Worm (Caenorhabditis elegans) whole organism, L4 larva: Measurements from ENCODE around the gene sms-1.

ENCODE experiments used
- F37D6.2 ChIP-seq: sonication (generic microtip); optimal IDR thresholded peaks from 2 replicates; lab custom pipeline; 2016; ENCODE audit warnings: mild to moderate bottlenecking, missing genetic modification characterization, missing compliant biosample characterization
- F44E2.7 ChIP-seq: fragments of 200-800 bp; sonication (Bioruptor generic); IDR thresholded peaks from 2 replicates; pipeline ENCODE4 v2.1.2; 2022; ENCODE audit warnings: missing genetic modification characterization, missing compliant biosample characterization
- F49E8.2 ChIP-seq: sonication (generic microtip); optimal IDR thresholded peaks from 2 replicates; lab custom pipeline; 2016; ENCODE audit warnings: missing compliant biosample characterization, mild to moderate bottlenecking, missing genetic modification characterization, borderline replicate concordance
- R02D3.7 ChIP-seq: fragments of 150-350 bp; sonication (generic microtip); optimal IDR thresholded peaks from 3 replicates; lab custom pipeline; 2014; ENCODE audit warnings: missing biosample characterization, missing genetic modification characterization
- T20F7.1 ChIP-seq: fragments of 200-800 bp; sonication (Bioruptor generic); optimal IDR thresholded peaks from 2 replicates; lab custom pipeline; 2018; ENCODE audit warnings: mild to moderate bottlenecking, missing genetic modification characterization, missing compliant biosample characterization
- T26A8.4 ChIP-seq: fragments of 200-800 bp; sonication (Bioruptor generic); IDR thresholded peaks from 2 replicates; pipeline ENCODE4 v1.3.6; 2022; ENCODE audit warnings: missing genetic modification characterization, missing compliant biosample characterization
- Y105C5A.15 ChIP-seq: fragments of 200-800 bp; sonication (Bioruptor generic); IDR thresholded peaks from 2 replicates; pipeline ENCODE4 v1.3.6; 2022; ENCODE audit warnings: missing genetic modification characterization, missing compliant biosample characterization
- ZK546.5 ChIP-seq, 2 experiments: sonication (generic microtip); optimal IDR thresholded peaks; 2 replicates each; lab custom pipeline; 2017; ENCODE audit warnings: missing biosample characterization in 2 of 2, missing genetic modification characterization in 2 of 2
- aha-1 ChIP-seq: fragments of 150-350 bp; peaks from one replicate; lab custom pipeline; 2014; ENCODE audit warnings: missing biosample characterization, missing genetic modification characterization
- attf-4 ChIP-seq: sonication (generic microtip); optimal IDR thresholded peaks from 3 replicates; lab custom pipeline; 2017; ENCODE audit warnings: missing biosample characterization, missing genetic modification characterization
- ceh-44 ChIP-seq: fragments of 200-800 bp; sonication (Bioruptor generic); IDR thresholded peaks from 2 replicates; pipeline ENCODE4 v1.3.6; 2022; ENCODE audit warnings: missing genetic modification reagents, missing genetic modification characterization, missing compliant biosample characterization
- ceh-62 ChIP-seq: sonication (generic microtip); optimal IDR thresholded peaks from 2 replicates; lab custom pipeline; 2017; ENCODE audit warnings: missing biosample characterization, missing genetic modification characterization
- ceh-82 ChIP-seq: sonication (generic microtip); optimal IDR thresholded peaks from 2 replicates; lab custom pipeline; 2017; ENCODE audit warnings: missing biosample characterization, missing genetic modification characterization
- cey-2 ChIP-seq: sonication (generic microtip); optimal IDR thresholded peaks from 3 replicates; lab custom pipeline; 2017; ENCODE audit warnings: missing genetic modification characterization, mild to moderate bottlenecking, missing compliant biosample characterization, antibody characterized with exemption, borderline replicate concordance; ENCODE audit not compliant: insufficient read depth
- daf-12 ChIP-seq: fragments of 150-350 bp; optimal IDR thresholded peaks from 2 replicates; lab custom pipeline; 2014; ENCODE audit warnings: missing biosample characterization, missing genetic modification reagents, missing genetic modification characterization
- daf-8 ChIP-seq: fragments of 200-800 bp; sonication (Bioruptor generic); IDR thresholded peaks from 2 replicates; pipeline ENCODE4 v1.3.6; 2022; ENCODE audit warnings: missing genetic modification characterization, missing compliant biosample characterization
- egl-43 ChIP-seq: fragments of 200-800 bp; sonication (Bioruptor generic); IDR thresholded peaks from 2 replicates; pipeline ENCODE4 v1.3.6; 2022; ENCODE audit warnings: missing genetic modification reagents, missing genetic modification characterization, missing compliant biosample characterization
- fkh-10 ChIP-seq: fragments of 150-350 bp; optimal IDR thresholded peaks from 2 replicates; lab custom pipeline; 2014; ENCODE audit warnings: missing biosample characterization, missing genetic modification reagents, missing genetic modification characterization
- gei-8 ChIP-seq: fragments of 200-800 bp; sonication (Bioruptor generic); optimal IDR thresholded peaks from 2 replicates; lab custom pipeline; 2018; ENCODE audit warnings: mild to moderate bottlenecking, missing genetic modification characterization, missing compliant biosample characterization
- hif-1 ChIP-seq, 2 experiments: sonication (generic microtip); optimal IDR thresholded peaks; 2 replicates each; lab custom pipeline; 2016 to 2017; ENCODE audit warnings: missing compliant biosample characterization in 2 of 2, missing genetic modification characterization in 2 of 2, missing genetic modification reagents in 2 of 2, missing genotype in 2 of 2, mild to moderate bottlenecking in 1 of 2
- hmg-1.1 ChIP-seq: fragments of 200-800 bp; sonication (Bioruptor generic); IDR thresholded peaks from 2 replicates; pipeline ENCODE4 v1.3.6; 2022; ENCODE audit warnings: missing genetic modification reagents, missing genetic modification characterization, missing compliant biosample characterization
- lim-7 ChIP-seq: fragments of 200-800 bp; sonication (Bioruptor generic); IDR thresholded peaks from 2 replicates; pipeline ENCODE4 v1.3.6; 2022; ENCODE audit warnings: missing genetic modification characterization, missing compliant biosample characterization
- lin-1 ChIP-seq: fragments of 200-800 bp; sonication (Bioruptor generic); IDR thresholded peaks from 2 replicates; pipeline ENCODE4 v1.3.6; 2022; ENCODE audit warnings: missing genetic modification reagents, missing genetic modification characterization, missing compliant biosample characterization
- lin-29 ChIP-seq: fragments of 200-800 bp; sonication (Bioruptor generic); IDR thresholded peaks from 2 replicates; pipeline ENCODE4 v1.3.6; 2022; ENCODE audit warnings: missing genetic modification reagents, missing genetic modification characterization, missing compliant biosample characterization
- lin-39 ChIP-seq: fragments of 150-350 bp; optimal IDR thresholded peaks from 2 replicates; lab custom pipeline; 2014; ENCODE audit warnings: missing biosample characterization, missing genetic modification reagents, missing genetic modification characterization
- lir-3 ChIP-seq: sonication (generic microtip); optimal IDR thresholded peaks from 2 replicates; lab custom pipeline; 2016; ENCODE audit warnings: mild to moderate bottlenecking, missing genetic modification characterization, missing compliant biosample characterization
- madf-9 ChIP-seq: fragments of 200-800 bp; sonication (Bioruptor generic); conservative IDR thresholded peaks from 2 replicates; pipeline ENCODE4 v1.3.6; 2022; ENCODE audit warnings: missing genetic modification reagents, missing genetic modification characterization, missing compliant biosample characterization
- mdl-1 ChIP-seq, 2 experiments: fragments of 150-350 bp in 1 of 2; sonication (generic microtip) in 1 of 2; optimal IDR thresholded peaks; 2 replicates each; lab custom pipeline; 2014 to 2017; ENCODE audit warnings: missing biosample characterization in 2 of 2, missing genetic modification characterization in 2 of 2
- mep-1 ChIP-seq: fragments of 150-350 bp; sonication (generic microtip); optimal IDR thresholded peaks from 3 replicates; lab custom pipeline; 2014; ENCODE audit warnings: missing biosample characterization, missing genetic modification characterization
- mxl-3 ChIP-seq: fragments of 200-800 bp; sonication (Bioruptor generic); optimal IDR thresholded peaks from 2 replicates; lab custom pipeline; 2018; ENCODE audit warnings: mild to moderate bottlenecking, missing genetic modification characterization, missing compliant biosample characterization
- nhr-10 ChIP-seq: fragments of 150-350 bp; optimal IDR thresholded peaks from 2 replicates; lab custom pipeline; 2014; ENCODE audit warnings: missing biosample characterization, missing genetic modification characterization
- nhr-102 ChIP-seq: sonication (generic microtip); optimal IDR thresholded peaks from 2 replicates; lab custom pipeline; 2016; ENCODE audit warnings: mild to moderate bottlenecking, missing genetic modification characterization, moderate library complexity, missing compliant biosample characterization
- nhr-11 ChIP-seq: fragments of 150-350 bp; optimal IDR thresholded peaks from 2 replicates; lab custom pipeline; 2014; ENCODE audit warnings: missing biosample characterization, missing genetic modification characterization
- nhr-237 ChIP-seq: sonication (generic microtip); optimal IDR thresholded peaks from 2 replicates; lab custom pipeline; 2017; ENCODE audit warnings: missing biosample characterization, missing genetic modification characterization
- nhr-28 ChIP-seq: fragments of 150-350 bp; optimal IDR thresholded peaks from 2 replicates; lab custom pipeline; 2014; ENCODE audit warnings: missing biosample characterization, missing genetic modification characterization
- nhr-42 ChIP-seq: fragments of 200-800 bp; sonication (Bioruptor generic); IDR thresholded peaks from 2 replicates; pipeline ENCODE4 v1.3.6; 2022; ENCODE audit warnings: missing genetic modification characterization, missing compliant biosample characterization
- rbr-2 ChIP-seq: sonication (generic microtip); optimal IDR thresholded peaks from 2 replicates; lab custom pipeline; 2016; ENCODE audit warnings: missing genotype, missing genetic modification characterization, missing compliant biosample characterization
- saeg-2 ChIP-seq: fragments of 200-800 bp; sonication (Bioruptor generic); IDR thresholded peaks from 2 replicates; pipeline ENCODE4 v1.3.6; 2022; ENCODE audit warnings: missing genetic modification reagents, missing genetic modification characterization, missing compliant biosample characterization
- sdz-12 ChIP-seq: fragments of 200-800 bp; sonication (Bioruptor generic); optimal IDR thresholded peaks from 2 replicates; lab custom pipeline; 2018; ENCODE audit warnings: mild to moderate bottlenecking, missing genetic modification characterization, missing compliant biosample characterization
- snpc-1.2 ChIP-seq: fragments of 200-800 bp; sonication (Bioruptor generic); IDR thresholded peaks from 2 replicates; pipeline ENCODE4 v1.3.6; 2022; ENCODE audit warnings: missing genetic modification reagents, missing genetic modification characterization, missing compliant biosample characterization
- spr-1 ChIP-seq: sonication (generic microtip); optimal IDR thresholded peaks from 2 replicates; lab custom pipeline; 2016; ENCODE audit warnings: mild to moderate bottlenecking, missing genetic modification characterization, missing compliant biosample characterization
- tra-1 ChIP-seq: fragments of 200-800 bp; sonication (Bioruptor generic); IDR thresholded peaks from 2 replicates; pipeline ENCODE4 v1.3.6; 2022; ENCODE audit warnings: missing genetic modification reagents, missing genetic modification characterization, missing compliant biosample characterization
- unc-39 ChIP-seq: sonication (generic microtip); optimal IDR thresholded peaks from 2 replicates; lab custom pipeline; 2017; ENCODE audit warnings: missing biosample characterization, missing genetic modification characterization
- vab-7 ChIP-seq: fragments of 200-800 bp; sonication (Bioruptor generic); IDR thresholded peaks from 2 replicates; pipeline ENCODE4 v1.3.6; 2022; ENCODE audit warnings: missing genetic modification reagents, missing genetic modification characterization, missing compliant biosample characterization
- zag-1 ChIP-seq: fragments of 150-350 bp; optimal IDR thresholded peaks from 2 replicates; lab custom pipeline; 2014; ENCODE audit warnings: missing biosample characterization, missing genetic modification characterization
- zip-2 ChIP-seq: fragments of 150-350 bp; optimal IDR thresholded peaks from 2 replicates; lab custom pipeline; 2014; ENCODE audit warnings: missing biosample characterization, missing genetic modification characterization
- ztf-11 ChIP-seq: fragments of 150-350 bp; optimal IDR thresholded peaks from 2 replicates; lab custom pipeline; 2014; ENCODE audit warnings: missing biosample characterization, missing genetic modification characterization
- ztf-7 ChIP-seq: fragments of 150-350 bp; optimal IDR thresholded peaks from 2 replicates; lab custom pipeline; 2014; ENCODE audit warnings: missing biosample characterization, missing genetic modification characterization

The sms-1 gene

ce11 chrIV:11433709-11434108, 64.3 kb downstream of the sms-1 start (continued):
- no peak for TF ChIP-seq madf-9 (GFP tag; lab: Robert Waterston, UW)
- no peak for TF ChIP-seq lin-1 (GFP tag; lab: Robert Waterston, UW)
- TF ChIP-seq vab-7 (GFP tag; lab: Robert Waterston, UW): no peak
- TF ChIP-seq egl-43 (GFP tag; lab: Robert Waterston, UW): no peak
- TF ChIP-seq lin-29 (GFP tag; lab: Robert Waterston, UW): no peak
- TF ChIP-seq nhr-237 (tag; lab: Kevin White, UChicago): no peak
- no peak for TF ChIP-seq ZK546.5 (tag; optimal IDR thresholded peaks at IDR 0.05; lab: Kevin White, UChicago)
- TF ChIP-seq zip-2 (tag; lab: Kevin White, UChicago): no peak
- peak; percentile 57; the same call in 1 of the 2 replicates for TF ChIP-seq hmg-1.1 (GFP tag; lab: Robert Waterston, UW)
- 0 out of 2 replicates have a peak, but pooled peaks have one; percentile 28 for TF ChIP-seq T26A8.4
- no peak for TF ChIP-seq mxl-3 (GFP tag; lab: Kevin White, UChicago)
- TF ChIP-seq ceh-62 (tag; lab: Kevin White, UChicago): no peak
- peak; percentile 53 for TF ChIP-seq nhr-11 (tag; lab: Kevin White, UChicago)
- TF ChIP-seq F37D6.2 (tag; lab: Kevin White, UChicago): peak; percentile 10
- no peak for TF ChIP-seq tra-1 (GFP tag; lab: Robert Waterston, UW)
- no peak for TF ChIP-seq zag-1 (tag; lab: Kevin White, UChicago)
- TF ChIP-seq unc-39 (tag; lab: Kevin White, UChicago): no peak
- TF ChIP-seq ztf-11 (tag; lab: Kevin White, UChicago): no peak
- no peak for TF ChIP-seq gei-8 (GFP tag; lab: Kevin White, UChicago)
- peak; percentile 79 for TF ChIP-seq rbr-2 (tag; lab: Kevin White, UChicago)
- TF ChIP-seq ceh-82 (tag; lab: Kevin White, UChicago): no peak
- no peak for TF ChIP-seq F49E8.2
- TF ChIP-seq F44E2.7 (GFP tag; lab: Robert Waterston, UW): no peak
- TF ChIP-seq nhr-28 (tag; lab: Kevin White, UChicago): peak; percentile 18
- TF ChIP-seq hif-1 (tag; optimal IDR thresholded peaks at IDR 0.05; lab: Kevin White, UChicago): peak in 1 of 2 experiments; percentile 10
- TF ChIP-seq attf-4 (tag; lab: Kevin White, UChicago): no peak
- TF ChIP-seq R02D3.7 (tag; lab: Kevin White, UChicago): no peak
- no peak for TF ChIP-seq lin-39 (tag; lab: Kevin White, UChicago)
- no peak for TF ChIP-seq nhr-10 (tag; lab: Kevin White, UChicago)
- no peak for TF ChIP-seq spr-1 (tag; lab: Kevin White, UChicago)
- no peak for TF ChIP-seq nhr-102 (tag; lab: Kevin White, UChicago)
- peak; percentile 55 for TF ChIP-seq T20F7.1
- TF ChIP-seq lir-3 (tag; lab: Kevin White, UChicago): no peak
- no peak for TF ChIP-seq ceh-44 (GFP tag; lab: Robert Waterston, UW)
- no peak for TF ChIP-seq daf-12 (tag; lab: Kevin White, UChicago)
- TF ChIP-seq aha-1 (tag; lab: Kevin White, UChicago): peak; percentile 97
- no peak for TF ChIP-seq Y105C5A.15
- TF ChIP-seq mdl-1 (tag; optimal IDR thresholded peaks at IDR 0.05; lab: Kevin White, UChicago): no peak
- no peak for TF ChIP-seq snpc-1.2 (GFP tag; lab: Robert Waterston, UW)
- no peak for TF ChIP-seq ztf-7 (tag; lab: Kevin White, UChicago)
- TF ChIP-seq sdz-12: no peak
- peak; percentile 33 for TF ChIP-seq fkh-10 (GFP tag; lab: Kevin White, UChicago)
- TF ChIP-seq cey-2 (tag; lab: Kevin White, UChicago): no peak
- TF ChIP-seq saeg-2 (GFP tag; lab: Robert Waterston, UW): no peak
- TF ChIP-seq nhr-42 (GFP tag; lab: Robert Waterston, UW): no peak
- peak; percentile 80 for TF ChIP-seq mep-1
- no peak for TF ChIP-seq daf-8 (GFP tag; lab: Robert Waterston, UW)
- TF ChIP-seq lim-7: no peak
- TF ChIP-seq, all 104 proteins: peak for 26
